Fruit fly (Drosophila melanogaster): ENCODE results near the gene Kif19A.

The Kif19A gene

dm6 chr3R:14118350-14118749, at the start of gene Kif19A:
Gene Kif19A, minus strand, starts transcription at chr3R:14118450.
- TF ChIP-seq Hr78 (GFP tag; optimal IDR thresholded peaks at IDR 0.05) = no peak
- TF ChIP-seq h (GFP tag; optimal IDR thresholded peaks at IDR 0.05) = no peak
- TF ChIP-seq fru (GFP tag; optimal IDR thresholded peaks at IDR 0.05) = no peak
- no peak for TF ChIP-seq dl (GFP tag; optimal IDR thresholded peaks at IDR 0.05; ENCODE audit: insufficient read depth in 1 of 2, partially characterized antibody in 2 of 2)
- TF ChIP-seq sv (GFP tag; optimal IDR thresholded peaks at IDR 0.05) = no peak
- no peak for TF ChIP-seq Hr83 (GFP tag; optimal IDR thresholded peaks at IDR 0.05; ENCODE audit: poor library complexity, severe bottlenecking)
- no peak for TF ChIP-seq Mio (GFP tag; optimal IDR thresholded peaks at IDR 0.05)
- no peak for TF ChIP-seq CG9705 (GFP tag; optimal IDR thresholded peaks at IDR 0.05)
- TF ChIP-seq Dif (GFP tag; optimal IDR thresholded peaks at IDR 0.05; ENCODE audit: partially characterized antibody) = no peak
- no peak for TF ChIP-seq Rel (GFP tag; optimal IDR thresholded peaks at IDR 0.05)
- TF ChIP-seq Rel (tag; optimal IDR thresholded peaks at IDR 0.05) = no peak
- no peak for TF ChIP-seq brk (GFP tag; optimal IDR thresholded peaks at IDR 0.05)
- TF ChIP-seq rgr (GFP tag; optimal IDR thresholded peaks at IDR 0.05) = no peak
- TF ChIP-seq ey (GFP tag; optimal IDR thresholded peaks at IDR 0.05) = no peak
- no peak for TF ChIP-seq N (GFP tag; optimal IDR thresholded peaks at IDR 0.05)
- TF ChIP-seq foxo (GFP tag; optimal IDR thresholded peaks at IDR 0.05) = no peak
- TF ChIP-seq Vsx2 (GFP tag; optimal IDR thresholded peaks at IDR 0.05; ENCODE audit: partially characterized antibody) = no peak

DNA sequence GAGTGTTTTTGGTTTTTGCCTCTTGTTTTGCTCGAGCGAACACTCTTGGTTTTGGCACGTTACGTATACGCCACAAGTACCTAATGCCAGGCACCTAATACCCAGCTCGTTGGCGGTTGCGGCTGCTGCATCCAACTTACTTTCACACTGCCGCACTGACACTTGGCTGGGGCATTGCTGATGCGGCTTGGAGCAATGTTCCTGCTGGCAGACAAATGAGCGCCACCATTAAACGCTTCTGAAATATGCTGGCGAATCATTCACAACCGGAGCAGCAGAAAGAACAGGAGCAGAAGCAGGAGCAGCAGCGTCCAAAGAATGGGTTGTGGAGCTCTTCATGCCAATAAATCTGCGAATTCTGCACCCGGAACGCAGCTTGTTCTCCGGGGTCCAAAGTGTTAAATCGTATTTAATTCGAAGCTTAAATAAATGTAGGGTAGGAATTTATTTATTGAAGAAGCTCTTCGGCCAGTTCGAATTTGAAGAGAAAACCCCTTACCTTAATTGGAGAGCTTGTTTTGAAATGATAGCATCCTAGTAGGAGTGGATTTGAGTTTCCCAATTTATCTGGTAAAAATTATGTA, 44.0 kb upstream of the Kif19A start, which contains the start of gene CG3199:
CG3199 (plus strand) TSS at position 534 of the 584 bp plus-strand sequence.
- TF ChIP-seq lola (GFP tag; optimal IDR thresholded peaks at IDR 0.05) (no peak), Sp1 (GFP tag; optimal IDR thresholded peaks at IDR 0.05) (no peak), dl (GFP tag; optimal IDR thresholded peaks at IDR 0.05; ENCODE audit: insufficient read depth in 1 of 2, partially characterized antibody in 2 of 2) (no peak), Rel (GFP tag; optimal IDR thresholded peaks at IDR 0.05) (no peak), Rel (tag; optimal IDR thresholded peaks at IDR 0.05) (no peak), Abd-B (GFP tag; optimal IDR thresholded peaks at IDR 0.05) (no peak), brk (GFP tag; optimal IDR thresholded peaks at IDR 0.05) (no peak), pan (optimal IDR thresholded peaks at IDR 0.05) (no peak), N (GFP tag; optimal IDR thresholded peaks at IDR 0.05) (no peak), rgr (GFP tag; optimal IDR thresholded peaks at IDR 0.05) (no peak), GATAd (GFP tag; optimal IDR thresholded peaks at IDR 0.05) (no peak), foxo (GFP tag; optimal IDR thresholded peaks at IDR 0.05) (no peak), Jra (GFP tag; optimal IDR thresholded peaks at IDR 0.05) (no peak), Vsx2 (GFP tag; optimal IDR thresholded peaks at IDR 0.05; ENCODE audit: partially characterized antibody) (no peak), Dfd (GFP tag; optimal IDR thresholded peaks at IDR 0.05) (no peak)

dm6 chr3R:14160178-14160577, 41.9 kb upstream of the Kif19A start, which contains the start of gene CG31327:
Gene CG31327, minus strand, starts transcription at chr3R:14160278.
- TF ChIP-seq Dfd (GFP tag; optimal IDR thresholded peaks at IDR 0.05) (no peak), foxo (GFP tag; optimal IDR thresholded peaks at IDR 0.05) (no peak), Dif (GFP tag; optimal IDR thresholded peaks at IDR 0.05; ENCODE audit: partially characterized antibody) (no peak), fru (GFP tag; optimal IDR thresholded peaks at IDR 0.05) (no peak), Jra (GFP tag; optimal IDR thresholded peaks at IDR 0.05) (no peak)

DNA sequence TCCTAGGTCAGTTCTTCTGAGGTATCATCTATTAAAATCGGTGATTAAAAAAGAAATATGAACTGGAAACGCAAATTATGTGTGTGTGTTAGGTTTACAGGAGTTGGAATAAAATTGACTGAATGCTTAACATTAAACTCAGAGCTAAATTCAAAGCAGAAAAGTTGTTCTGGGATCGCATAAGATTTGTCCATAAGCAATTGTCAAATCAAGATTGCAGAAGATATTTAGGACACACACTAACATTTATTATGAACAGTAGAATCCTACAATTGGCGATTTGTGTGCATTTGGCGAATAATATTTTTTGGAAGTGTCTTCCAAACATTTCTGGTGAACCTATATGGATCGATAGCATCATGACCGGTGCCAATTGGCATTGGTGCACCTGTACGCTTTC, 39.1 kb upstream of the Kif19A start, which contains the start of gene CG31533:
CG31533 (minus strand) TSS at position 101 of the 400 bp plus-strand sequence.
- TF ChIP-seq usp (GFP tag; optimal IDR thresholded peaks at IDR 0.05) (no peak), brk (GFP tag; optimal IDR thresholded peaks at IDR 0.05) (no peak), sage (GFP tag; optimal IDR thresholded peaks at IDR 0.05) (no peak), Vsx2 (GFP tag; optimal IDR thresholded peaks at IDR 0.05; ENCODE audit: partially characterized antibody) (no peak), CrebA (GFP tag; optimal IDR thresholded peaks at IDR 0.05; ENCODE audit: borderline replicate concordance) (no peak), dmrt93B (GFP tag; optimal IDR thresholded peaks at IDR 0.05) (no peak), pan (optimal IDR thresholded peaks at IDR 0.05) (no peak), HLH106 (tag; optimal IDR thresholded peaks at IDR 0.05) (no peak), Mio (GFP tag; optimal IDR thresholded peaks at IDR 0.05) (no peak), Sp1 (GFP tag; optimal IDR thresholded peaks at IDR 0.05) (no peak), Dfd (GFP tag; optimal IDR thresholded peaks at IDR 0.05) (no peak), lola (GFP tag; optimal IDR thresholded peaks at IDR 0.05) (no peak), tai (GFP tag; optimal IDR thresholded peaks at IDR 0.05) (no peak), br (GFP tag; optimal IDR thresholded peaks at IDR 0.05) (no peak), Myc (optimal IDR thresholded peaks at IDR 0.05) (no peak), jim (GFP tag; optimal IDR thresholded peaks at IDR 0.05) (no peak), dsf (GFP tag; optimal IDR thresholded peaks at IDR 0.05; ENCODE audit: borderline replicate concordance) (no peak)

Measured in whole organism, wandering third instar larva.